Fruit fly (Drosophila melanogaster) whole organism, wandering third instar larva: Measurements from ENCODE around the gene mRpS6.

Source experiments
- Abd-B ChIP-seq: fragments of >200 bp; optimal IDR thresholded peaks from 2 replicates; lab custom pipeline; 2017; ENCODE audit warnings: missing biosample characterization, missing genetic modification characterization
- CG32264 ChIP-seq: fragments of 200-800 bp; sonication (Bioruptor generic); optimal IDR thresholded peaks from 2 replicates; lab custom pipeline; 2016; ENCODE audit warnings: missing biosample characterization, missing genetic modification characterization
- CG9705 ChIP-seq: fragments of 200-800 bp; sonication (Bioruptor generic); optimal IDR thresholded peaks from 2 replicates; lab custom pipeline; 2018; ENCODE audit warnings: missing biosample characterization, mild to moderate bottlenecking, missing genetic modification characterization
- CrebA ChIP-seq: fragments of 200-800 bp; sonication (Bioruptor generic); optimal IDR thresholded peaks from 2 replicates; lab custom pipeline; 2016; ENCODE audit warnings: missing biosample characterization, mild to moderate bottlenecking, missing genetic modification characterization, borderline replicate concordance
- Dfd ChIP-seq: fragments of >200 bp; optimal IDR thresholded peaks from 2 replicates; lab custom pipeline; 2017; ENCODE audit warnings: missing biosample characterization, missing genetic modification characterization
- Dif ChIP-seq: fragments of 200-275, 200-300 bp; sonication (Bioruptor generic); optimal IDR thresholded peaks from 2 replicates; lab custom pipeline; 2018; ENCODE audit warnings: missing biosample characterization, missing genetic modification characterization; ENCODE audit not compliant: partially characterized antibody
- GATAd ChIP-seq: sonication (Bioruptor generic); optimal IDR thresholded peaks from 2 replicates; lab custom pipeline; 2016; ENCODE audit warnings: missing biosample characterization, missing genetic modification characterization
- HLH106 ChIP-seq: fragments of 200-800 bp; optimal IDR thresholded peaks from 3 replicates; lab custom pipeline; 2019; ENCODE audit warnings: missing biosample characterization, mild to moderate bottlenecking, missing genetic modification characterization, moderate library complexity
- Hnf4 ChIP-seq: fragments of 200-800 bp; sonication (Bioruptor generic); optimal IDR thresholded peaks from 2 replicates; lab custom pipeline; 2016; ENCODE audit warnings: missing biosample characterization, mild to moderate bottlenecking, missing genetic modification characterization
- Hr78 ChIP-seq: fragments of >200 bp; optimal IDR thresholded peaks from 2 replicates; lab custom pipeline; 2017; ENCODE audit warnings: missing biosample characterization, missing genetic modification characterization
- Hr83 ChIP-seq: fragments of 200-300 bp; sonication (Bioruptor generic); optimal IDR thresholded peaks from 2 replicates; lab custom pipeline; 2016; ENCODE audit warnings: missing biosample characterization, mild to moderate bottlenecking, missing genetic modification characterization, moderate library complexity; ENCODE audit not compliant: poor library complexity, severe bottlenecking
- Jra ChIP-seq: sonication (Bioruptor generic); optimal IDR thresholded peaks from 2 replicates; lab custom pipeline; 2016; ENCODE audit warnings: missing biosample characterization, missing genetic modification characterization
- Mio ChIP-seq: sonication (Bioruptor generic); optimal IDR thresholded peaks from 2 replicates; lab custom pipeline; 2016; ENCODE audit warnings: missing biosample characterization, missing genetic modification characterization
- Myc ChIP-seq: fragments of >200 bp; optimal IDR thresholded peaks from 2 replicates; lab custom pipeline; 2017
- N ChIP-seq: fragments of >200 bp; optimal IDR thresholded peaks from 2 replicates; lab custom pipeline; 2018; ENCODE audit warnings: missing biosample characterization, missing external identifiers, missing genetic modification characterization
- OdsH ChIP-seq: fragments of 200-800 bp; sonication (Bioruptor generic); optimal IDR thresholded peaks from 2 replicates; lab custom pipeline; 2016; ENCODE audit warnings: missing biosample characterization, mild to moderate bottlenecking, missing genetic modification characterization
- Rel ChIP-seq, 2 experiments: fragments of 200-800 bp; sonication (Bioruptor generic) in 1 of 2; optimal IDR thresholded peaks; 2 replicates in 1 of 2; 3 replicates in 1 of 2; lab custom pipeline; 2016 to 2019; ENCODE audit warnings: mild to moderate bottlenecking in 2 of 2, missing biosample characterization in 2 of 2, missing genetic modification characterization in 2 of 2, moderate library complexity in 1 of 2
- Sp1 ChIP-seq: fragments of 200-800 bp; sonication (Bioruptor generic); optimal IDR thresholded peaks from 3 replicates; lab custom pipeline; 2019; ENCODE audit warnings: missing biosample characterization, mild to moderate bottlenecking, missing genetic modification characterization, moderate library complexity
- Vsx2 ChIP-seq: fragments of 200-300, 225-300 bp; sonication (Bioruptor generic); optimal IDR thresholded peaks from 2 replicates; lab custom pipeline; 2018; ENCODE audit warnings: missing biosample characterization, missing genetic modification characterization; ENCODE audit not compliant: partially characterized antibody
- br ChIP-seq: fragments of 200-800 bp; sonication (Bioruptor generic); optimal IDR thresholded peaks from 2 replicates; lab custom pipeline; 2016; ENCODE audit warnings: missing biosample characterization, missing genetic modification characterization
- brk ChIP-seq: fragments of 200-800 bp; sonication (Bioruptor generic); optimal IDR thresholded peaks from 2 replicates; lab custom pipeline; 2016; ENCODE audit warnings: missing biosample characterization, mild to moderate bottlenecking, missing genetic modification characterization
- dl ChIP-seq, 2 experiments: fragments of 175-275, 200-275 bp in 1 of 2; fragments of 200-275 bp in 1 of 2; sonication (Bioruptor generic); optimal IDR thresholded peaks; lab custom pipeline; 2018; ENCODE audit warnings: mild to moderate bottlenecking in 2 of 2, missing biosample characterization in 2 of 2, missing genetic modification characterization in 2 of 2, moderate library complexity in 2 of 2; ENCODE audit not compliant: partially characterized antibody in 2 of 2, insufficient read depth in 1 of 2
- dmrt93B ChIP-seq: fragments of 200-800 bp; sonication (Bioruptor generic); optimal IDR thresholded peaks from 2 replicates; lab custom pipeline; 2018; ENCODE audit warnings: missing biosample characterization, mild to moderate bottlenecking, missing genetic modification characterization
- dsf ChIP-seq: sonication (Bioruptor generic); optimal IDR thresholded peaks from 2 replicates; lab custom pipeline; 2016; ENCODE audit warnings: missing biosample characterization, missing genetic modification characterization, borderline replicate concordance
- ey ChIP-seq: fragments of 200-800 bp; sonication (Bioruptor generic); optimal IDR thresholded peaks from 2 replicates; lab custom pipeline; 2016; ENCODE audit warnings: missing biosample characterization, missing genetic modification characterization
- foxo ChIP-seq, 2 experiments: fragments of 200-800 bp; sonication (Bioruptor generic); optimal IDR thresholded peaks; 2 replicates in 1 of 2; 3 replicates in 1 of 2; lab custom pipeline; 2016 to 2017; ENCODE audit warnings: missing biosample characterization in 2 of 2, missing genetic modification characterization in 2 of 2
- fru ChIP-seq: fragments of 200-800 bp; sonication (Bioruptor generic); optimal IDR thresholded peaks from 3 replicates; lab custom pipeline; 2016; ENCODE audit warnings: missing biosample characterization, mild to moderate bottlenecking, missing genetic modification characterization
- h ChIP-seq: fragments of 200-800 bp; sonication (Bioruptor generic); optimal IDR thresholded peaks from 3 replicates; lab custom pipeline; 2016; ENCODE audit warnings: missing biosample characterization, mild to moderate bottlenecking, missing genetic modification characterization
- jim ChIP-seq: fragments of 175-275, 200-325 bp; sonication (Bioruptor generic); optimal IDR thresholded peaks from 2 replicates; lab custom pipeline; 2016; ENCODE audit warnings: missing biosample characterization, mild to moderate bottlenecking, missing genetic modification characterization
- lola ChIP-seq: fragments of >200 bp; optimal IDR thresholded peaks from 2 replicates; lab custom pipeline; 2017; ENCODE audit warnings: missing biosample characterization, missing genetic modification characterization
- pan ChIP-seq: fragments of >200 bp; optimal IDR thresholded peaks from 2 replicates; lab custom pipeline; 2017
- psq ChIP-seq: fragments of 200-800 bp; sonication (Bioruptor generic); optimal IDR thresholded peaks from 3 replicates; lab custom pipeline; 2017; ENCODE audit warnings: missing biosample characterization, mild to moderate bottlenecking, missing genetic modification characterization, moderate library complexity
- rgr ChIP-seq: fragments of 200-800 bp; sonication (Bioruptor generic); optimal IDR thresholded peaks from 3 replicates; lab custom pipeline; 2016; ENCODE audit warnings: missing biosample characterization, mild to moderate bottlenecking, missing genetic modification characterization
- sage ChIP-seq: fragments of 200-800 bp; sonication (Bioruptor generic); optimal IDR thresholded peaks from 2 replicates; lab custom pipeline; 2016; ENCODE audit warnings: missing biosample characterization, mild to moderate bottlenecking, missing genetic modification characterization
- sv ChIP-seq: fragments of 200-800 bp; sonication (Bioruptor generic); optimal IDR thresholded peaks from 3 replicates; lab custom pipeline; 2016; ENCODE audit warnings: missing biosample characterization, missing genetic modification characterization
- tai ChIP-seq: sonication (Bioruptor generic); optimal IDR thresholded peaks from 2 replicates; lab custom pipeline; 2016; ENCODE audit warnings: missing biosample characterization, missing genetic modification characterization
- usp ChIP-seq: fragments of >200 bp; optimal IDR thresholded peaks from 2 replicates; lab custom pipeline; 2017; ENCODE audit warnings: missing biosample characterization, missing genetic modification characterization
- woc ChIP-seq: sonication (Bioruptor generic); optimal IDR thresholded peaks from 2 replicates; lab custom pipeline; 2016; ENCODE audit warnings: missing biosample characterization, mild to moderate bottlenecking, missing genetic modification characterization

Gene mRpS6

dm6 chr3L:4401241-4401640 lies 36.9 kb downstream of the mRpS6 start:
- TF ChIP-seq Myc (lab: Kevin White, UChicago) (peak; percentile 26), CG9705 (GFP tag; lab: Kevin White, UChicago) (no peak)

- TF ChIP-seq sv (GFP tag; lab: Kevin White, UChicago) (peak; percentile 17), h (GFP tag; lab: Kevin White, UChicago) (peak; percentile 43), Rel (GFP tag; optimal IDR thresholded peaks at IDR 0.05; lab: Kevin White, UChicago) (no peak), Rel (tag; optimal IDR thresholded peaks at IDR 0.05; lab: Kevin White, UChicago) (peak; percentile 98), dl (GFP tag; optimal IDR thresholded peaks at IDR 0.05; lab: Kevin White, UChicago; ENCODE audit: insufficient read depth in 1 of 2, partially characterized antibody in 2 of 2) (no peak), dsf (GFP tag; lab: Kevin White, UChicago) (no peak), br (GFP tag; lab: Kevin White, UChicago) (peak; percentile 25), N (no peak), Myc (lab: Kevin White, UChicago) (no peak), Hnf4 (peak; percentile 71), pan (lab: Kevin White, UChicago) (no peak), Dfd (GFP tag; lab: Kevin White, UChicago) (no peak), GATAd (GFP tag; lab: Kevin White, UChicago) (no peak), Jra (peak; percentile 7), OdsH (GFP tag; lab: Kevin White, UChicago) (no peak), tai (GFP tag; lab: Kevin White, UChicago) (peak; percentile 57), Vsx2 (GFP tag; lab: Kevin White, UChicago) (no peak), brk (peak; percentile 30), Abd-B (no peak), woc (GFP tag; lab: Kevin White, UChicago) (no peak), lola (GFP tag; lab: Kevin White, UChicago) (no peak), psq (peak; percentile 21), CG32264 (GFP tag; lab: Kevin White, UChicago) (no peak), CG9705 (GFP tag; lab: Kevin White, UChicago) (peak; percentile 34), ey (peak; percentile 40), Hr78 (GFP tag; lab: Kevin White, UChicago) (peak; percentile 86), foxo (GFP tag; optimal IDR thresholded peaks at IDR 0.05; lab: Kevin White, UChicago) (peak in 1 of 2 experiments; percentile 53), Hr83 (GFP tag; lab: Kevin White, UChicago) (peak; percentile 58), dmrt93B (GFP tag; lab: Kevin White, UChicago) (peak; percentile 4), CrebA (GFP tag; lab: Kevin White, UChicago) (no peak), Dif (GFP tag; lab: Kevin White, UChicago) (no peak), Sp1 (GFP tag; lab: Kevin White, UChicago) (peak; percentile 33), usp (no peak), Mio (no peak), fru (GFP tag; lab: Kevin White, UChicago) (peak; percentile 47), sage (GFP tag; lab: Kevin White, UChicago) (peak; percentile 33), HLH106 (tag; lab: Kevin White, UChicago) (peak; percentile 29), rgr (GFP tag; lab: Kevin White, UChicago) (peak; percentile 52), jim (GFP tag; lab: Kevin White, UChicago) (no peak)
- TF ChIP-seq, all 38 proteins: peak for 20
Measured at dm6 chr3L:4403180-4403769, 38.9 kb downstream of the mRpS6 start, which contains the start of gene Syx17. Syx17 (plus strand) TSS chr3L:4403487.

dm6 chr3L:4405922-4406321 lies 41.6 kb downstream of the mRpS6 start, which contains the start of gene CG15019:
CG15019 (minus strand) TSS chr3L:4406059.
- TF ChIP-seq Rel (GFP tag; optimal IDR thresholded peaks at IDR 0.05; lab: Kevin White, UChicago) (no peak), Rel (tag; optimal IDR thresholded peaks at IDR 0.05; lab: Kevin White, UChicago) (peak; percentile 1), psq (no peak), sv (GFP tag; lab: Kevin White, UChicago) (no peak)
